Worm (Caenorhabditis elegans): Measurements from ENCODE around the gene nsun-1.
"Not testable (repeated sequence)": the region's sequence is repeated elsewhere in the genome, so short reads cannot be mapped to it uniquely, and the experiment has no call there.

ce11 chrII:454646-455045, 21.1 kb downstream of the nsun-1 start, which contains the start of gene W10D9.1:
- not testable (repeated sequence) for TF ChIP-seq lin-39 (tag; optimal IDR thresholded peaks at IDR 0.05); nfya-1 (tag; optimal IDR thresholded peaks at IDR 0.05; ENCODE audit: insufficient read depth); zag-1 (tag; optimal IDR thresholded peaks at IDR 0.05); nhr-237 (tag; optimal IDR thresholded peaks at IDR 0.05); mdl-1 (tag; optimal IDR thresholded peaks at IDR 0.05); snpc-4 (tag; optimal IDR thresholded peaks at IDR 0.05)

Measured in whole organism, L3 larva.